Worm (Caenorhabditis elegans) whole organism, early embryonic: ENCODE measurements around the gene F09C6.3.

Experiments used
- B0310.2 ChIP-seq: sonication (generic microtip); optimal IDR thresholded peaks from 2 replicates; lab custom pipeline; 2016; ENCODE audit warnings: mild to moderate bottlenecking, missing genetic modification characterization, missing compliant biosample characterization
- F13C5.2 ChIP-seq: sonication (generic microtip); optimal IDR thresholded peaks from 2 replicates; lab custom pipeline; 2017; ENCODE audit warnings: mild to moderate bottlenecking, missing genetic modification characterization, inconsistent platforms, missing compliant biosample characterization
- ama-1 ChIP-seq: fragments of 150-350 bp; optimal IDR thresholded peaks from 2 replicates; lab custom pipeline; 2014
- ets-7 ChIP-seq: sonication (generic microtip); optimal IDR thresholded peaks from 2 replicates; lab custom pipeline; 2016; ENCODE audit warnings: missing genotype, missing genetic modification characterization, missing compliant biosample characterization
- flt-1 ChIP-seq: fragments of 200-800 bp; sonication (Bioruptor generic); IDR thresholded peaks from 2 replicates; pipeline ENCODE4 v1.3.6; 2022; ENCODE audit warnings: missing genetic modification characterization, missing compliant biosample characterization
- hnd-1 ChIP-seq: sonication (generic microtip); optimal IDR thresholded peaks from 2 replicates; lab custom pipeline; 2016; ENCODE audit warnings: missing genetic modification characterization, missing compliant biosample characterization
- scrt-1 ChIP-seq: fragments of 200-800 bp; sonication (Bioruptor generic); IDR thresholded peaks from 2 replicates; pipeline ENCODE4 v1.3.6; 2022; ENCODE audit warnings: missing genetic modification characterization, missing compliant biosample characterization
- tbx-11 ChIP-seq: fragments of 200-800 bp; sonication (Bioruptor generic); IDR thresholded peaks from 2 replicates; pipeline ENCODE4 v1.3.6; 2022; ENCODE audit warnings: missing genetic modification characterization, missing compliant biosample characterization
- tra-4 ChIP-seq: sonication (generic microtip); optimal IDR thresholded peaks from 2 replicates; lab custom pipeline; 2017; ENCODE audit warnings: missing genetic modification characterization, missing compliant biosample characterization

DNA sequence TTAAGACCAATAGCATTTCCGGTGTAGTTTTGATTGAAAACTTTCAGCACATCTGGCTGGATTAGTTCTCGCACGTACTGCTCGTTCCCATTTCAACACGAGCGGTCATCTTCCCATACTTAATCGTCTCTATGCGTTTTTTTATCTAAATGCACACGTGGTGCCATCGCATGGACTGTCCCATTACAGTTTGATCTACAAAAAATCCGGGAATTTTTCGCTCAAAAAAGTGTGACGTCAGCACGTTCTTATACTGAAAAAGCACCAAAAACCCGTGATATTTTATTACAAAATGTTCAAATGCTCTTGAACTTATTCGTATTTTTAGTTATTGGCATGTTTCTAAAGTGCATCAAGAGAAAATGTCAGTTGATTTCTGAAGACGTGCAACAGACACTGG lies 42.0 kb upstream of the F09C6.3 start, which contains the start of gene Y102A5C.4:
- no peak for TF ChIP-seq ama-1 (lab: Kevin White, UChicago)
- TF ChIP-seq tbx-11: no peak
- no peak for TF ChIP-seq scrt-1 (GFP tag; lab: Robert Waterston, UW)
- TF ChIP-seq ets-7 (tag; lab: Kevin White, UChicago): no peak
- TF ChIP-seq B0310.2 (tag; lab: Kevin White, UChicago): no peak
- no peak for TF ChIP-seq F13C5.2 (tag; lab: Kevin White, UChicago)
- TF ChIP-seq tra-4: no peak
- no peak for TF ChIP-seq flt-1
- no peak for TF ChIP-seq hnd-1
